Fruit fly (Drosophila melanogaster): ENCODE results near the gene kud.

The kud gene

DNA sequence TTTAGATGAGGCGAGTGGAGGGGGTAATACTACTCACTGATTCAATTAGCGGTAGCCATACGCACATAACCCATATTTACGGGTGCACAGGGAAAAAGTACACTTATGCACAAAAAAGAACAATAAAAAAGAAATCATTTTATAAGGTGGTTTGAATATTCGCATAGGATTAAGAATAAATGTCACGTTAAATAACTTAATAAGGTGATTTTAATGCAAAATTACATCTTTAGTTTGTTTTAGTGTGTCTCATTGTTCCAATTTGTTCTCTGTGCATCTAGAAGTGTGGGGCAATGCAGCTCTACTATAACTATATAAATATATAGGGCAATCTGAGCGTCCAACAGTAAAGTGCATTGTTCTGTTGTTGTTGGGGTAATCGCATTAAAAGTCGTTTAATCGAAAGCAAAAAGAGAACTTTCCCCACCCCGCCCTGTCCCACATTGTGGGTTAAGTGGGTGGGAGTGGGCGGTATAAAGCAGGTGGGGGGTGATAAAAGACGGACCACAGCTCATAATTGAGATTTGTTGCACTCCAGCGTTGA is 48.0 kb upstream of the kud start (continued):
- peak; percentile 77 for TF ChIP-seq Hr4 (GFP tag; optimal IDR thresholded peaks at IDR 0.05)
- TF ChIP-seq Eip93F (GFP tag; optimal IDR thresholded peaks at IDR 0.05) = no peak
- peak; percentile 42 for TF ChIP-seq CG10631 (GFP tag; optimal IDR thresholded peaks at IDR 0.05)
- TF ChIP-seq dac (GFP tag; optimal IDR thresholded peaks at IDR 0.05) = no peak
- TF ChIP-seq CG31627 (GFP tag; optimal IDR thresholded peaks at IDR 0.05) = no peak
- peak; percentile 31 for TF ChIP-seq fd59A (GFP tag; optimal IDR thresholded peaks at IDR 0.05)
- no peak for TF ChIP-seq Hr39 (GFP tag; optimal IDR thresholded peaks at IDR 0.05)
- TF ChIP-seq CG1621 (tag; optimal IDR thresholded peaks at IDR 0.05) = peak; percentile 6

DNA sequence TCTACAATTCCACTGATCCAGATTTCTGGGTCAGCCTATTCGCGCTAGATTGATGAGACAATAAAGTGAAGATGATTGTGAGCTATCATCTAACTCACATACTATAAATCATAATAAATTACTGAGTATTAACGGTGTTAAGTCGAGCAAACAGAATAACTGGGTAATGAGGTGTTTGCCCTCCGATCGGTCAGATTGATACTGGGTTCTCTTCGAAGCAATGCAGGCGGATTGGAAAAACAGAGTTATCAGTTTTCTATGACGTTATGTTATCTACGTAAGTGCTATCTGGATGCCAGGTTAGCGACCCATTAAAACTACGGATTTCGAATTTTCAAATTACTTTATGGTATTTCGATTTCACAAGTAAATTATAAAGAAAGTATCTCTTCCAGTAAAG is 47.1 kb upstream of the kud start:
- TF ChIP-seq fkh (GFP tag; optimal IDR thresholded peaks at IDR 0.05) (peak; percentile 26), cyc (GFP tag; optimal IDR thresholded peaks at IDR 0.05) (no peak)

DNA sequence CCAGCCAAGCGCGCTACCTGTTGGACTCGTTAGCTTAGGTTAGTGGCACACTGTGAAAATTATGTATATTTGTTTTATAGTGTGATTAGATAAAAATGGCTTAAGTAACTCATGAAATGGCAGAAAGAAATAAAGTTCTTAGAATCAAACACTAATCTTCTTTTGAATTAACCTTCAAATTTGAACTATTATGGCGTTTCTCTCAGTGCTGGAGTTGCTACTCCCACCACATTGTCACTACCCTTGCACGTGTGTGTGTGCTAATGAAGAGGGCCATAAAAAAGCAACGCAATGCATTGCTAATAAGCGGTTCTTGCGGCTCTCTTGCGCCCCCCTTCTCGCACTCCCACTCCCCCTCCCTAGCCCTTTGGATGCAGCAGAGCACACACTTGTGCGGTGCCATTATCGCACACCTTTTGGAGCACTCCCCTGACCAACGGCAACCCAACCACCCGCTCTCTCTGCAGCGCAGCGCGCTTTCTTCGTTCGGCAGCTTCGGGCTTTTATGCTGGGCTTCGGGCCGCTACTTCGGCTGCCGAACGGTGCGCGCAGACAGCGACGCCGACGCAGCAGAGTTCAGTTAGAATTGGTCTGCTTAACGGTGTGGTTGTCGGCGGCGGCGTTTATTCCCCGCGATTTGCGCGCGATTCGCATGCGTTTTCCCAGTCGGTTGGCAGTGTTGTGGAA is 46.0 kb upstream of the kud start:
- TF ChIP-seq CG11902 (GFP tag; optimal IDR thresholded peaks at IDR 0.05) = peak; percentile 65
- TF ChIP-seq vri (GFP tag; optimal IDR thresholded peaks at IDR 0.05) = peak; percentile 95
- peak; percentile 27 for TF ChIP-seq fkh (GFP tag; optimal IDR thresholded peaks at IDR 0.05)
- TF ChIP-seq Sox15 (GFP tag; optimal IDR thresholded peaks at IDR 0.05) = peak; percentile 68
- TF ChIP-seq Eip78C (GFP tag) = peak; percentile 96
- TF ChIP-seq salr (GFP tag; optimal IDR thresholded peaks at IDR 0.05) = peak; percentile 68 to 86
- peak; percentile 94 for TF ChIP-seq CG8119 (GFP tag; IDR thresholded peaks at IDR 0.05)
- TF ChIP-seq CG6276 (GFP tag; optimal IDR thresholded peaks at IDR 0.05) = peak; percentile 76
- TF ChIP-seq CG8319 (GFP tag; optimal IDR thresholded peaks at IDR 0.05) = peak; percentile 59
- TF ChIP-seq CG6808 (GFP tag; optimal IDR thresholded peaks at IDR 0.05) = peak; percentile 70
- peak; percentile 55 to 71 for TF ChIP-seq ss (GFP tag; optimal IDR thresholded peaks at IDR 0.05)
- TF ChIP-seq dsx (GFP tag; optimal IDR thresholded peaks at IDR 0.05; ENCODE audit: poor library complexity, severe bottlenecking) = peak; percentile 79
- peak; percentile 92 for TF ChIP-seq CG32006 (GFP tag; optimal IDR thresholded peaks at IDR 0.05)
- peak; percentile 77 for TF ChIP-seq Smox (GFP tag; optimal IDR thresholded peaks at IDR 0.05)
- peak; percentile 74 for TF ChIP-seq CG16779 (tag; optimal IDR thresholded peaks at IDR 0.05)
- peak; percentile 90 for TF ChIP-seq CG10631 (GFP tag; optimal IDR thresholded peaks at IDR 0.05)
- peak; percentile 67 for TF ChIP-seq CG11294 (GFP tag; IDR thresholded peaks at IDR 0.05)
- TF ChIP-seq esn (GFP tag; optimal IDR thresholded peaks at IDR 0.05) = peak; percentile 89
- peak; percentile 72 for TF ChIP-seq CG8632 (GFP tag; optimal IDR thresholded peaks at IDR 0.05)
- peak; percentile 74 for TF ChIP-seq dac (GFP tag; optimal IDR thresholded peaks at IDR 0.05)
- peak; percentile 77 for TF ChIP-seq CG11762 (GFP tag; optimal IDR thresholded peaks at IDR 0.05; ENCODE audit: insufficient read depth)
- TF ChIP-seq CG15336 (GFP tag; IDR thresholded peaks at IDR 0.05) = peak; percentile 92
- TF ChIP-seq Hr39 (GFP tag; optimal IDR thresholded peaks at IDR 0.05) = peak; percentile 85
- TF ChIP-seq CG1621 (tag; optimal IDR thresholded peaks at IDR 0.05) = peak; percentile 76
- TF ChIP-seq pdm3 (GFP tag; optimal IDR thresholded peaks at IDR 0.05) = peak; percentile 87
- TF ChIP-seq Sox102F (GFP tag; optimal IDR thresholded peaks at IDR 0.05) = peak; percentile 75
- TF ChIP-seq Lpt (GFP tag; optimal IDR thresholded peaks at IDR 0.05) = peak; percentile 82
- peak; percentile 80 for TF ChIP-seq Met (GFP tag; optimal IDR thresholded peaks at IDR 0.05)
- peak; percentile 95 for TF ChIP-seq CG6163 (GFP tag; IDR thresholded peaks at IDR 0.05)
- TF ChIP-seq lz (GFP tag; optimal IDR thresholded peaks at IDR 0.05) = peak; percentile 88
- peak; percentile 88 for TF ChIP-seq acj6 (GFP tag; optimal IDR thresholded peaks at IDR 0.05)
- TF ChIP-seq spab (GFP tag; optimal IDR thresholded peaks at IDR 0.05) = peak; percentile 73
- peak; percentile 89 for TF ChIP-seq OdsH (GFP tag; optimal IDR thresholded peaks at IDR 0.05)
- TF ChIP-seq achi (GFP tag; optimal IDR thresholded peaks at IDR 0.05) = peak; percentile 85
- peak; percentile 41 for TF ChIP-seq CG9139 (GFP tag; optimal IDR thresholded peaks at IDR 0.05)
- no peak for TF ChIP-seq Hr38 (GFP tag; optimal IDR thresholded peaks at IDR 0.05)
- TF ChIP-seq Hr4 (GFP tag; optimal IDR thresholded peaks at IDR 0.05) = peak; percentile 91
- TF ChIP-seq Gug (GFP tag; IDR thresholded peaks at IDR 0.05) = peak; percentile 90
- TF ChIP-seq eg (GFP tag; IDR thresholded peaks at IDR 0.05) = peak; percentile 94
- peak; percentile 88 for TF ChIP-seq Sox14 (GFP tag; optimal IDR thresholded peaks at IDR 0.05)
- no peak for TF ChIP-seq fd85E (GFP tag; optimal IDR thresholded peaks at IDR 0.05)
- peak; percentile 87 for TF ChIP-seq CG31627 (GFP tag; optimal IDR thresholded peaks at IDR 0.05)
